Worm (Caenorhabditis elegans) whole organism, young adult: ENCODE results near the gene srsx-25.

Experiments used
- B0336.3 ChIP-seq: fragments of 200-800 bp; sonication (Bioruptor generic); IDR thresholded peaks from 2 replicates; pipeline ENCODE4 v1.3.6; 2022; ENCODE audit warnings: missing genetic modification characterization, missing compliant biosample characterization
- D2030.7 ChIP-seq: fragments of 200-800 bp; sonication (Bioruptor generic); IDR thresholded peaks from 2 replicates; pipeline ENCODE4 v1.3.6; 2022; ENCODE audit warnings: missing genetic modification reagents, missing genetic modification characterization, missing compliant biosample characterization
- F33H1.4 ChIP-seq: fragments of 200-800 bp; sonication (Bioruptor generic); IDR thresholded peaks from 2 replicates; pipeline ENCODE4 v1.3.6; 2022; ENCODE audit warnings: missing genetic modification reagents, missing genetic modification characterization, missing compliant biosample characterization
- K11D2.4 ChIP-seq: fragments of 200-800 bp; sonication (Bioruptor generic); IDR thresholded peaks from 2 replicates; pipeline ENCODE4 v1.3.6; 2022; ENCODE audit warnings: missing genetic modification reagents, missing genetic modification characterization, missing compliant biosample characterization
- akir-1 ChIP-seq: fragments of 200-800 bp; sonication (Bioruptor generic); optimal IDR thresholded peaks from 2 replicates; lab custom pipeline; 2018; ENCODE audit warnings: mild to moderate bottlenecking, missing genetic modification characterization, moderate library complexity, missing compliant biosample characterization
- ama-1 ChIP-seq, 3 experiments: fragments of 150-350 bp in 1 of 3; sonication (generic microtip) in 2 of 3; optimal IDR thresholded peaks; 2 replicates each; lab custom pipeline; 2014 to 2018; ENCODE audit warnings: missing biosample characterization in 2 of 3, missing genetic modification characterization in 2 of 3, missing genetic modification reagents in 2 of 3
- aptf-3 ChIP-seq: fragments of 200-800 bp; sonication (Bioruptor generic); IDR thresholded peaks from 2 replicates; pipeline ENCODE4 v1.3.6; 2022; ENCODE audit warnings: missing genetic modification characterization, missing compliant biosample characterization
- attf-5 ChIP-seq: fragments of 200-800 bp; sonication (Bioruptor generic); optimal IDR thresholded peaks from 2 replicates; lab custom pipeline; 2018; ENCODE audit warnings: mild to moderate bottlenecking, missing genetic modification characterization, missing compliant biosample characterization
- bed-1 ChIP-seq: fragments of 200-800 bp; sonication (Bioruptor generic); IDR thresholded peaks from 2 replicates; pipeline ENCODE4 v1.3.6; 2022; ENCODE audit warnings: missing genetic modification reagents, missing genetic modification characterization, missing compliant biosample characterization
- cebp-1 ChIP-seq, 2 experiments: fragments of 200-800 bp in 1 of 2; sonication (Bioruptor generic) in 1 of 2; sonication (generic microtip) in 1 of 2; IDR thresholded peaks in 1 of 2; optimal IDR thresholded peaks in 1 of 2; 2 replicates each; pipeline versions ENCODE4 v1.3.6 to Lab custom; 2017 to 2022; ENCODE audit warnings: missing compliant biosample characterization in 2 of 2, missing genetic modification characterization in 2 of 2, mild to moderate bottlenecking in 1 of 2, missing genetic modification reagents in 1 of 2, moderate library complexity in 1 of 2
- cebp-2 ChIP-seq: fragments of 200-800 bp; sonication (Bioruptor generic); IDR thresholded peaks from 2 replicates; pipeline ENCODE4 v1.3.6; 2022; ENCODE audit warnings: missing genetic modification characterization, missing compliant biosample characterization
- ceh-79 ChIP-seq: sonication (generic microtip); optimal IDR thresholded peaks from 2 replicates; lab custom pipeline; 2017; ENCODE audit warnings: mild to moderate bottlenecking, missing genetic modification characterization, missing compliant biosample characterization
- die-1 ChIP-seq: sonication (generic microtip); optimal IDR thresholded peaks from 2 replicates; lab custom pipeline; 2016; ENCODE audit warnings: missing genotype, mild to moderate bottlenecking, missing genetic modification characterization, missing compliant biosample characterization
- dpl-1 ChIP-seq: fragments of 150-350 bp; optimal IDR thresholded peaks from 2 replicates; lab custom pipeline; 2014; ENCODE audit warnings: missing biosample characterization, missing genetic modification reagents, missing genetic modification characterization
- egl-18 ChIP-seq: fragments of 200-800 bp; sonication (Bioruptor generic); IDR thresholded peaks from 2 replicates; pipeline ENCODE4 v1.3.6; 2022; ENCODE audit warnings: missing genetic modification reagents, missing genetic modification characterization, missing compliant biosample characterization
- egl-44 ChIP-seq: fragments of 200-800 bp; sonication (Bioruptor generic); IDR thresholded peaks from 2 replicates; pipeline ENCODE4 v1.3.6; 2022; ENCODE audit warnings: missing genetic modification reagents, missing genetic modification characterization, missing compliant biosample characterization
- ekl-4 ChIP-seq: fragments of 200-800 bp; sonication (Bioruptor generic); IDR thresholded peaks from 2 replicates; pipeline ENCODE4 v1.3.6; 2022; ENCODE audit warnings: missing genetic modification reagents, missing genetic modification characterization, missing compliant biosample characterization
- ets-4 ChIP-seq: fragments of 200-800 bp; sonication (Bioruptor generic); optimal IDR thresholded peaks from 2 replicates; lab custom pipeline; 2018; ENCODE audit warnings: mild to moderate bottlenecking, missing genetic modification characterization, missing compliant biosample characterization
- him-1 ChIP-seq: sonication (generic microtip); optimal IDR thresholded peaks from 2 replicates; lab custom pipeline; 2016; ENCODE audit warnings: missing genotype, missing genetic modification reagents, missing genetic modification characterization, missing compliant biosample characterization
- hlh-12 ChIP-seq: sonication (generic microtip); optimal IDR thresholded peaks from 2 replicates; lab custom pipeline; 2016; ENCODE audit warnings: missing genetic modification characterization, missing compliant biosample characterization
- hmg-1.2 ChIP-seq: fragments of 200-800 bp; sonication (Bioruptor generic); IDR thresholded peaks from 2 replicates; pipeline ENCODE4 v1.3.6; 2022; ENCODE audit warnings: missing genetic modification reagents, missing genetic modification characterization, missing compliant biosample characterization
- hmg-20 ChIP-seq: fragments of 200-800 bp; sonication (Bioruptor generic); IDR thresholded peaks from 2 replicates; pipeline ENCODE4 v1.3.6; 2022; ENCODE audit warnings: missing genetic modification reagents, missing genetic modification characterization, missing compliant biosample characterization
- let-526 ChIP-seq: fragments of 200-800 bp; sonication (Bioruptor generic); IDR thresholded peaks from 2 replicates; pipeline ENCODE4 v1.3.6; 2022; ENCODE audit warnings: missing genetic modification reagents, missing genetic modification characterization, missing compliant biosample characterization
- lin-40 ChIP-seq: sonication (generic microtip); optimal IDR thresholded peaks from 2 replicates; lab custom pipeline; 2016; ENCODE audit warnings: missing genetic modification characterization, mild to moderate bottlenecking, missing compliant biosample characterization, missing genotype, missing genetic modification reagents
- madf-10 ChIP-seq: sonication (generic microtip); optimal IDR thresholded peaks from 2 replicates; lab custom pipeline; 2016; ENCODE audit warnings: mild to moderate bottlenecking, missing genetic modification characterization, missing compliant biosample characterization
- madf-3 ChIP-seq: fragments of 200-800 bp; sonication (Bioruptor generic); IDR thresholded peaks from 2 replicates; pipeline ENCODE4 v1.3.6; 2022; ENCODE audit warnings: missing genetic modification reagents, missing genetic modification characterization, missing compliant biosample characterization
- madf-6 ChIP-seq: fragments of 200-800 bp; sonication (Bioruptor generic); IDR thresholded peaks from 2 replicates; pipeline ENCODE4 v1.3.6; 2022; ENCODE audit warnings: missing genetic modification reagents, missing genetic modification characterization, missing compliant biosample characterization
- mcd-1 ChIP-seq: fragments of 200-800 bp; sonication (Bioruptor generic); IDR thresholded peaks from 2 replicates; pipeline ENCODE4 v1.3.6; 2022; ENCODE audit warnings: missing genetic modification reagents, missing genetic modification characterization, missing compliant biosample characterization
- nfya-1 ChIP-seq: sonication (generic microtip); optimal IDR thresholded peaks from 2 replicates; lab custom pipeline; 2017; ENCODE audit warnings: antibody characterized with exemption, missing compliant biosample characterization, missing genetic modification characterization, borderline replicate concordance; ENCODE audit not compliant: insufficient read depth
- nfyb-1 ChIP-seq: fragments of 200-800 bp; sonication (Bioruptor generic); IDR thresholded peaks from 2 replicates; pipeline ENCODE4 v1.3.6; 2022; ENCODE audit warnings: missing genetic modification reagents, missing genetic modification characterization, missing compliant biosample characterization
- nhr-120 ChIP-seq: fragments of 200-800 bp; sonication (Bioruptor generic); IDR thresholded peaks from 2 replicates; pipeline ENCODE4 v1.3.6; 2022; ENCODE audit warnings: missing genetic modification characterization, missing compliant biosample characterization
- nhr-179 ChIP-seq: sonication (generic microtip); optimal IDR thresholded peaks from 2 replicates; lab custom pipeline; 2016; ENCODE audit warnings: mild to moderate bottlenecking, missing genetic modification characterization, missing compliant biosample characterization
- nhr-80 ChIP-seq: sonication (generic microtip); optimal IDR thresholded peaks from 2 replicates; lab custom pipeline; 2016; ENCODE audit warnings: missing genetic modification characterization, missing compliant biosample characterization
- pbrm-1 ChIP-seq: fragments of 200-800 bp; sonication (Bioruptor generic); IDR thresholded peaks from 2 replicates; pipeline ENCODE4 v1.3.6; 2022; ENCODE audit warnings: missing genetic modification reagents, missing genetic modification characterization, missing compliant biosample characterization
- rec-8 ChIP-seq, 2 experiments: sonication (generic microtip); optimal IDR thresholded peaks; 2 replicates each; lab custom pipeline; 2016; ENCODE audit warnings: mild to moderate bottlenecking in 2 of 2, missing genetic modification characterization in 2 of 2, missing genetic modification reagents in 2 of 2, missing genotype in 2 of 2, missing biosample characterization in 1 of 2, missing compliant biosample characterization in 1 of 2, moderate library complexity in 1 of 2
- repo-1 ChIP-seq: sonication (generic microtip); optimal IDR thresholded peaks from 2 replicates; lab custom pipeline; 2017; ENCODE audit warnings: mild to moderate bottlenecking, missing genetic modification characterization, missing compliant biosample characterization
- sdz-38 ChIP-seq: sonication (generic microtip); optimal IDR thresholded peaks from 2 replicates; lab custom pipeline; 2016; ENCODE audit warnings: missing genotype, missing genetic modification characterization, missing compliant biosample characterization
- snpc-3.4 ChIP-seq: sonication (generic microtip); optimal IDR thresholded peaks from 2 replicates; lab custom pipeline; 2017; ENCODE audit warnings: missing genetic modification characterization, mild to moderate bottlenecking, missing compliant biosample characterization, antibody characterized with exemption, moderate library complexity, missing genotype, missing genetic modification reagents
- tbp1 ChIP-seq: fragments of 200-800 bp; sonication (Bioruptor generic); optimal IDR thresholded peaks from 2 replicates; lab custom pipeline; 2018; ENCODE audit warnings: mild to moderate bottlenecking, missing genetic modification characterization, missing compliant biosample characterization
- tbx-9 ChIP-seq: sonication (generic microtip); optimal IDR thresholded peaks from 2 replicates; lab custom pipeline; 2016; ENCODE audit warnings: borderline replicate concordance, missing genetic modification characterization, inconsistent platforms, missing compliant biosample characterization
- tlf-1 ChIP-seq: fragments of 200-800 bp; sonication (Bioruptor generic); optimal IDR thresholded peaks from 2 replicates; lab custom pipeline; 2018; ENCODE audit warnings: mild to moderate bottlenecking, missing genetic modification characterization, missing compliant biosample characterization
- ztf-22 ChIP-seq: fragments of 200-800 bp; sonication (Bioruptor generic); optimal IDR thresholded peaks from 2 replicates; lab custom pipeline; 2018; ENCODE audit warnings: mild to moderate bottlenecking, missing genetic modification characterization, moderate library complexity, missing compliant biosample characterization
- ztf-3 ChIP-seq: fragments of 200-800 bp; sonication (Bioruptor generic); optimal IDR thresholded peaks from 2 replicates; lab custom pipeline; 2018; ENCODE audit warnings: mild to moderate bottlenecking, missing genetic modification characterization, missing compliant biosample characterization

srsx-25 gene

DNA sequence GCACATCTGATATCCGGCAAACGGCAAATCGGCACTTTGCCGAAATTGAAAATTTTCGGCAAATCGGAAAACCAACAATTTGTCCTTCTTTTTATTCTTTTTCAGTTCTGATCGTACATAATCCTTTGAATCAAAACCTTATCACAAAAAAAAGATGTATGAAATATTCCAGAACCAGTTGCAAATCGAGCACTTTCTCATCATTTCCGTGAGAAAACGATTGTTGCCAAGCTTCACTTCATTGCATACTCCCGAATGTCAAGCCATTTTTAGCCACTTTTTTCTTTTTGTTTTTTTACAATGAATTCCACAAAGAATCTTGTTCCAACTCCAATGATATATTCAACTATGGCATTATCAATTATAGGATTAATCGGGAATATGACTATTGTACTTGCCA, at the start of gene srsx-25:
Gene srsx-25, plus strand, starts transcription at position 301 of the 400 bp plus-strand sequence.
- TF ChIP-seq sdz-38 (tag; lab: Kevin White, UChicago), result no peak
- TF ChIP-seq bed-1, result no peak

DNA sequence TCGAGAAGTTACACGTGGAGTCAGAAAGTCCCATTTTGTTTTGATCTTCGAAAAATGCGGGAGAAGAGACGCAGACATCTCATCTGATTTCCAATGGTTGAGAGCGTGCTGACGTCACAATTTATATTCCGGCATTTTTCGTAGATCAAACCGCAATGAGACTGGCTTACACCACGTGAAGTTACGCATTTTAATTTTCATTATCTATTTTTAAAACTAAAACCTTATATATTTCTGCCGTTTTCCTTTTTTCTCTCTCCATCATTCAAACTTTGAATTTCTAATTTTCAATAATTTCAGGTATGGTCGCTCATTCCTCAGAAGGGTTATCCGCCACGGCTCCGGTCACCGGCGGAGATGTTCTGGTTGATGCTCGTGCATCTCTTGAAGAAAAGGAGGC, 49.6 kb upstream of the srsx-25 start, which contains the start of gene fat-1:
Gene fat-1, plus strand, starts transcription at position 301 of the 400 bp plus-strand sequence.
- TF ChIP-seq mcd-1 (GFP tag; lab: Robert Waterston, UW) (0 out of 2 replicates have a peak, but pooled peaks have one; percentile 16), ceh-79 (tag; lab: Kevin White, UChicago) (no peak), madf-6 (GFP tag; lab: Robert Waterston, UW) (peak; percentile 9; the same call in 1 of the 2 replicates)

DNA sequence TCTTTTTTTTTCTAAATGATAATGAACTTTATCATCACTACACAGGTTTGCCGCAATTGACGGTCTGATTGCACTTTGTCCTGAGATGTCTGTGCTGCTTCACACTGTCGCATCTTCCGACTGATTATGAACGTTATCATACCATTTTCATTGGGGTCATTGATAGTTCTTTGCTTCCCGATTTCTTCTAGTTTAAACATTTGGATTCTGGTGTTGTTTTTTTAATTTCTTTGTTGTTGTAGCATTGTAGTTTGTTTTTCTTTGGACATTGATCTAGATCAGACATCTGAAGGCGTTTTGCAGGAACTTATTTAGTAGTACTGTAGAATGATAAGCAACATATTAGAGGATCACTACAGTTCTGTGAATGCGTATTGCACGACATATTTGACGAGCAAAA, 46.2 kb upstream of the srsx-25 start:
- peak; percentile 30 for TF ChIP-seq ztf-3 (GFP tag; lab: Kevin White, UChicago)
- peak; percentile 67 for TF ChIP-seq cebp-1 (GFP tag; IDR thresholded peaks at IDR 0.05; lab: Robert Waterston, UW)
- TF ChIP-seq cebp-1 (tag; optimal IDR thresholded peaks at IDR 0.05; lab: Kevin White, UChicago), result peak; percentile 74
- TF ChIP-seq akir-1 (GFP tag; lab: Kevin White, UChicago), result no peak
- peak; percentile 46 for TF ChIP-seq ztf-22 (GFP tag; lab: Kevin White, UChicago)
- no peak for TF ChIP-seq D2030.7 (GFP tag; lab: Robert Waterston, UW)
- no peak for TF ChIP-seq nhr-179
- no peak for TF ChIP-seq bed-1
- TF ChIP-seq dpl-1 (GFP tag; lab: Kevin White, UChicago), result no peak
- TF ChIP-seq tlf-1 (GFP tag; lab: Kevin White, UChicago), result peak; percentile 83
- peak; percentile 71 for TF ChIP-seq lin-40 (tag; lab: Kevin White, UChicago)
- no peak for TF ChIP-seq aptf-3 (GFP tag; lab: Robert Waterston, UW)
- TF ChIP-seq ets-4, result peak; percentile 59
- TF ChIP-seq hlh-12, result no peak
- peak; percentile 52 for TF ChIP-seq madf-6 (GFP tag; lab: Robert Waterston, UW)
- TF ChIP-seq B0336.3, result peak; percentile 80
- no peak for TF ChIP-seq hmg-20 (GFP tag; lab: Robert Waterston, UW)
- no peak for TF ChIP-seq rec-8 (tag; optimal IDR thresholded peaks at IDR 0.05; lab: Kevin White, UChicago)
- TF ChIP-seq nhr-120 (GFP tag; lab: Robert Waterston, UW), result no peak
- peak; percentile 92 for TF ChIP-seq nhr-80 (tag; lab: Kevin White, UChicago)
- peak; percentile 85 for TF ChIP-seq repo-1 (tag; lab: Kevin White, UChicago)
- 0 out of 2 replicates have a peak, but pooled peaks have one; percentile 26 for TF ChIP-seq let-526 (GFP tag; lab: Robert Waterston, UW)
- peak; percentile 10; the same call in 1 of the 2 replicates for TF ChIP-seq hmg-1.2 (GFP tag; lab: Robert Waterston, UW)
- TF ChIP-seq egl-44 (GFP tag; lab: Robert Waterston, UW), result 0 out of 2 replicates have a peak, but pooled peaks have one; percentile 49
- peak; percentile 25 for TF ChIP-seq attf-5
- TF ChIP-seq ama-1 (optimal IDR thresholded peaks at IDR 0.05; lab: Kevin White, UChicago), result no peak
- no peak for TF ChIP-seq ama-1 (GFP tag; optimal IDR thresholded peaks at IDR 0.05; lab: Kevin White, UChicago)
- 0 out of 2 replicates have a peak, but pooled peaks have one; percentile 14 for TF ChIP-seq F33H1.4 (GFP tag; lab: Robert Waterston, UW)
- peak; percentile 90; the same call in 1 of the 2 replicates for TF ChIP-seq cebp-2 (GFP tag; lab: Robert Waterston, UW)
- no peak for TF ChIP-seq madf-3 (GFP tag; lab: Robert Waterston, UW)
- peak; percentile 64 for TF ChIP-seq tbp1 (GFP tag; lab: Kevin White, UChicago)
- no peak for TF ChIP-seq nfya-1 (tag; lab: Kevin White, UChicago)
- no peak for TF ChIP-seq snpc-3.4 (tag; lab: Kevin White, UChicago)
- TF ChIP-seq egl-18 (GFP tag; lab: Robert Waterston, UW), result no peak
- TF ChIP-seq madf-10 (tag; lab: Kevin White, UChicago), result peak; percentile 63
- TF ChIP-seq him-1 (tag; lab: Kevin White, UChicago), result peak; percentile 17
- TF ChIP-seq tbx-9 (tag; lab: Kevin White, UChicago), result peak; percentile 74
- peak; percentile 48 for TF ChIP-seq die-1 (tag; lab: Kevin White, UChicago)
- peak; percentile 82 for TF ChIP-seq nfyb-1 (GFP tag; lab: Robert Waterston, UW)
- peak; percentile 34; the same call in 1 of the 2 replicates for TF ChIP-seq ekl-4 (GFP tag; lab: Robert Waterston, UW)
- TF ChIP-seq K11D2.4 (GFP tag; lab: Robert Waterston, UW), result peak; percentile 56; the same call in 1 of the 2 replicates
- peak; percentile 70 for TF ChIP-seq pbrm-1
